Fruit fly (Drosophila melanogaster) whole organism, pupa: ENCODE results near the gene Alp10.

Experiments used
- CG10348 ChIP-seq: fragments of 200-800 bp; sonication (Bioruptor generic); IDR thresholded peaks from 2 replicates; pipeline ENCODE4 v1.3.6; 2022; ENCODE audit warnings: missing biosample characterization, missing genetic modification characterization
- CG13204 ChIP-seq: fragments of 200-800 bp; sonication (Bioruptor generic); optimal IDR thresholded peaks from 2 replicates; lab custom pipeline; 2018; ENCODE audit warnings: missing biosample characterization, mild to moderate bottlenecking, missing genetic modification characterization, moderate library complexity
- CG17806 ChIP-seq: fragments of 200-800 bp; sonication (Bioruptor generic); optimal IDR thresholded peaks from 2 replicates; lab custom pipeline; 2018; ENCODE audit warnings: missing biosample characterization, mild to moderate bottlenecking, missing genetic modification characterization, moderate library complexity
- CG8159 ChIP-seq: fragments of 200-800 bp; sonication (Bioruptor generic); optimal IDR thresholded peaks from 3 replicates; lab custom pipeline; 2018; ENCODE audit warnings: missing biosample characterization, mild to moderate bottlenecking, missing genetic modification characterization, moderate library complexity
- Pif1A ChIP-seq: fragments of 200-800 bp; sonication (Bioruptor generic); optimal IDR thresholded peaks from 3 replicates; lab custom pipeline; 2016; ENCODE audit warnings: missing biosample characterization, missing genetic modification characterization
- fd96Ca ChIP-seq: fragments of 200-800 bp; sonication (Bioruptor generic); IDR thresholded peaks from 3 replicates; pipeline ENCODE4 v1.3.6; 2022; ENCODE audit warnings: missing biosample characterization, missing genetic modification characterization
- gl ChIP-seq: fragments of 200-800 bp; sonication (Bioruptor generic); optimal IDR thresholded peaks from 2 replicates; lab custom pipeline; 2018; ENCODE audit warnings: missing biosample characterization, mild to moderate bottlenecking, missing genetic modification characterization
- rn ChIP-seq: fragments of 200-800 bp; sonication (Bioruptor generic); IDR thresholded peaks from 2 replicates; pipeline ENCODE4 v1.3.6; 2022; ENCODE audit warnings: missing biosample characterization, missing genetic modification characterization

- TF ChIP-seq CG10348 (GFP tag; lab: Robert Waterston, UW) (no peak), rn (GFP tag; lab: Robert Waterston, UW) (no peak), Pif1A (GFP tag; lab: Kevin White, UChicago) (peak; percentile 57), CG8159 (tag; lab: Kevin White, UChicago) (no peak), CG17806 (tag; lab: Kevin White, UChicago) (no peak), fd96Ca (GFP tag; lab: Robert Waterston, UW) (peak; percentile 73; the same call in 2 of the 3 replicates), gl (tag; lab: Kevin White, UChicago) (no peak), CG13204 (GFP tag; lab: Kevin White, UChicago) (no peak)
Measured at dm6 chr3L:5626465-5626864, 31.4 kb upstream of the Alp10 start.
